Worm (Caenorhabditis elegans) whole organism, L2 larva: Measurements from ENCODE around the gene Y71H2AR.2.

Experiments used
- C34F6.9 ChIP-seq: fragments of 150-350 bp; optimal IDR thresholded peaks from 2 replicates; lab custom pipeline; 2014; ENCODE audit warnings: missing biosample characterization, missing genetic modification characterization
- F13H6.1 ChIP-seq: sonication (generic microtip); optimal IDR thresholded peaks from 2 replicates; lab custom pipeline; 2016; ENCODE audit warnings: missing genetic modification characterization, missing compliant biosample characterization
- R02D3.7 ChIP-seq: fragments of 150-350 bp; optimal IDR thresholded peaks from 2 replicates; lab custom pipeline; 2014; ENCODE audit warnings: missing biosample characterization, missing genetic modification characterization
- Y55F3AM.14 ChIP-seq: fragments of 200-800 bp; sonication (Bioruptor generic); optimal IDR thresholded peaks from 2 replicates; lab custom pipeline; 2018; ENCODE audit warnings: mild to moderate bottlenecking, missing genetic modification characterization, missing compliant biosample characterization
- ZK546.5 ChIP-seq: sonication (generic microtip); optimal IDR thresholded peaks from 2 replicates; lab custom pipeline; 2017; ENCODE audit warnings: missing biosample characterization, missing genetic modification characterization
- alr-1 ChIP-seq: fragments of 150-350 bp; optimal IDR thresholded peaks from 2 replicates; lab custom pipeline; 2014; ENCODE audit warnings: missing biosample characterization, missing genetic modification characterization
- aly-2 ChIP-seq: fragments of 150-350 bp; optimal IDR thresholded peaks from 2 replicates; lab custom pipeline; 2014; ENCODE audit warnings: missing biosample characterization, missing genetic modification characterization
- ama-1 ChIP-seq: fragments of 150-350 bp; optimal IDR thresholded peaks from 2 replicates; lab custom pipeline; 2018; ENCODE audit warnings: inconsistent platforms
- blmp-1 ChIP-seq: sonication (generic microtip); optimal IDR thresholded peaks from 2 replicates; lab custom pipeline; 2017; ENCODE audit warnings: missing genetic modification characterization, mild to moderate bottlenecking, missing compliant biosample characterization, antibody characterized with exemption, moderate library complexity; ENCODE audit not compliant: insufficient read depth
- ceh-82 ChIP-seq: fragments of 150-350 bp; optimal IDR thresholded peaks from 2 replicates; lab custom pipeline; 2014; ENCODE audit warnings: missing biosample characterization, missing genetic modification characterization
- crh-2 ChIP-seq: sonication (generic microtip); optimal IDR thresholded peaks from 2 replicates; lab custom pipeline; 2017; ENCODE audit warnings: missing biosample characterization, missing genetic modification characterization
- dmd-4 ChIP-seq: sonication (generic microtip); optimal IDR thresholded peaks from 2 replicates; lab custom pipeline; 2017; ENCODE audit warnings: missing biosample characterization, missing genetic modification characterization
- egl-27 ChIP-seq: sonication (generic microtip); optimal IDR thresholded peaks from 3 replicates; lab custom pipeline; 2017; ENCODE audit warnings: missing biosample characterization, missing genetic modification reagents, missing genetic modification characterization
- elt-1 ChIP-seq: fragments of 150-350 bp; optimal IDR thresholded peaks from 2 replicates; lab custom pipeline; 2014; ENCODE audit warnings: missing biosample characterization, missing genetic modification characterization
- fos-1 ChIP-seq: fragments of 150-350 bp; optimal IDR thresholded peaks from 2 replicates; lab custom pipeline; 2014; ENCODE audit warnings: missing biosample characterization, missing genetic modification characterization
- gmeb-1 ChIP-seq: fragments of 150-350 bp; optimal IDR thresholded peaks from 2 replicates; lab custom pipeline; 2014; ENCODE audit warnings: missing biosample characterization, missing genetic modification characterization
- lin-13 ChIP-seq: fragments of 150-350 bp; optimal IDR thresholded peaks from 2 replicates; lab custom pipeline; 2014; ENCODE audit warnings: missing biosample characterization, missing genetic modification reagents, missing genetic modification characterization
- lin-39 ChIP-seq: fragments of 150-350 bp; optimal IDR thresholded peaks from 2 replicates; lab custom pipeline; 2014; ENCODE audit warnings: missing biosample characterization, missing genetic modification reagents, missing genetic modification characterization
- lsy-2 ChIP-seq, 2 experiments: fragments of 150-350 bp in 1 of 2; sonication (generic microtip) in 1 of 2; optimal IDR thresholded peaks; 2 replicates each; lab custom pipeline; 2014 to 2017; ENCODE audit warnings: missing biosample characterization in 2 of 2, missing genetic modification characterization in 2 of 2
- mdl-1 ChIP-seq, 2 experiments: fragments of 150-350 bp in 1 of 2; sonication (generic microtip) in 1 of 2; optimal IDR thresholded peaks; 2 replicates each; lab custom pipeline; 2017; ENCODE audit warnings: missing biosample characterization in 2 of 2, missing genetic modification characterization in 2 of 2
- nhr-10 ChIP-seq: sonication (generic microtip); optimal IDR thresholded peaks from 2 replicates; lab custom pipeline; 2017; ENCODE audit warnings: missing biosample characterization, missing genetic modification characterization
- nhr-129 ChIP-seq: fragments of 150-350 bp; optimal IDR thresholded peaks from 2 replicates; lab custom pipeline; 2014; ENCODE audit warnings: missing biosample characterization, missing genetic modification characterization
- nhr-21 ChIP-seq: fragments of 150-350 bp; optimal IDR thresholded peaks from 2 replicates; lab custom pipeline; 2014; ENCODE audit warnings: missing biosample characterization, missing genetic modification characterization
- nhr-23 ChIP-seq: fragments of 150-350 bp; optimal IDR thresholded peaks from 2 replicates; lab custom pipeline; 2014; ENCODE audit warnings: missing biosample characterization, missing genetic modification reagents, missing genetic modification characterization
- nhr-237 ChIP-seq: fragments of 150-350 bp; optimal IDR thresholded peaks from 2 replicates; lab custom pipeline; 2014; ENCODE audit warnings: missing biosample characterization, missing genetic modification characterization
- nhr-25 ChIP-seq: fragments of 150-350 bp; sonication (generic microtip); optimal IDR thresholded peaks from 3 replicates; lab custom pipeline; 2014; ENCODE audit warnings: missing biosample characterization, missing genetic modification characterization
- nhr-6 ChIP-seq: fragments of 150-350 bp; optimal IDR thresholded peaks from 2 replicates; lab custom pipeline; 2014; ENCODE audit warnings: missing biosample characterization, missing genetic modification characterization
- nhr-77 ChIP-seq: fragments of 150-350 bp; optimal IDR thresholded peaks from 2 replicates; lab custom pipeline; 2014; ENCODE audit warnings: missing biosample characterization, missing genetic modification characterization
- peb-1 ChIP-seq: fragments of 150-350 bp; optimal IDR thresholded peaks from 2 replicates; lab custom pipeline; 2014; ENCODE audit warnings: missing biosample characterization, missing genetic modification characterization
- skn-1 ChIP-seq: sonication (generic microtip); optimal IDR thresholded peaks from 2 replicates; lab custom pipeline; 2017; ENCODE audit warnings: missing biosample characterization, missing genetic modification characterization
- sma-3 ChIP-seq: sonication (generic microtip); optimal IDR thresholded peaks from 2 replicates; lab custom pipeline; 2016; ENCODE audit warnings: missing genetic modification reagents, missing genetic modification characterization, missing compliant biosample characterization
- snpc-4 ChIP-seq: fragments of 150-350 bp; optimal IDR thresholded peaks from 2 replicates; lab custom pipeline; 2014; ENCODE audit warnings: missing biosample characterization, missing genetic modification characterization
- unc-55 ChIP-seq: fragments of 150-350 bp; sonication (generic microtip); optimal IDR thresholded peaks from 3 replicates; lab custom pipeline; 2014; ENCODE audit warnings: missing biosample characterization, missing genetic modification reagents, missing genetic modification characterization
- unc-62 ChIP-seq: fragments of 150-350 bp; optimal IDR thresholded peaks from 2 replicates; lab custom pipeline; 2014; ENCODE audit warnings: missing biosample characterization, missing genetic modification reagents, missing genetic modification characterization
- ztf-1 ChIP-seq: fragments of 200-800 bp; sonication (Bioruptor generic); conservative IDR thresholded peaks from 2 replicates; pipeline ENCODE4 v1.3.6; 2022; ENCODE audit warnings: missing genetic modification characterization, missing compliant biosample characterization
- ztf-11 ChIP-seq: sonication (generic microtip); optimal IDR thresholded peaks from 2 replicates; lab custom pipeline; 2017; ENCODE audit warnings: missing biosample characterization, missing genetic modification characterization

Gene Y71H2AR.2

DNA sequence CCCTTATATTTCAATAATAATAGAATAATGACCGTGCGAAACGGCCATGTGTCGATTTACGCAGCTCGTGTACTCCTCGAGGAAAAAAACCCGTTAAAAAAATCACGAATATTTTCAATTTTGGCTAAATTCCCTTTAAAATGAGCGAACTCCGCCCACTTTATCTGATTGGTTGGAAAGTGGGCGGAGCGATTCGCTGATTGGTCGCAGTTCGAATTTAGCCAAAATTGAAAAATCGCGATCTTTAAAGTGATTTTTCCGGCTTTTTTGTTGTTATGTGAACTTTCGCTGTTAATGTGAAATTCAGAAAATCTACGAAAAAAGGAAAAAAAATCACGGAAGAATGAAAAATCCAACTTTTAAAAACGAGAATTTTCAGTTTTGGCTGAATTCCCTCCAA lies 22.9 kb downstream of the Y71H2AR.2 start:
- TF ChIP-seq skn-1 (tag; lab: Kevin White, UChicago): no peak
- no peak for TF ChIP-seq egl-27 (tag; lab: Kevin White, UChicago)
- no peak for TF ChIP-seq lin-13 (GFP tag; lab: Kevin White, UChicago)
- no peak for TF ChIP-seq Y55F3AM.14 (GFP tag; lab: Kevin White, UChicago)
- TF ChIP-seq nhr-129 (tag; lab: Kevin White, UChicago): no peak
- no peak for TF ChIP-seq peb-1 (tag; lab: Kevin White, UChicago)
- no peak for TF ChIP-seq blmp-1 (tag; lab: Kevin White, UChicago)
- TF ChIP-seq nhr-10 (tag; lab: Kevin White, UChicago): no peak
- TF ChIP-seq nhr-6 (tag; lab: Kevin White, UChicago): no peak
- TF ChIP-seq ZK546.5 (tag; lab: Kevin White, UChicago): no peak
- no peak for TF ChIP-seq sma-3 (GFP tag; lab: Kevin White, UChicago)
- no peak for TF ChIP-seq aly-2 (tag; lab: Kevin White, UChicago)
- TF ChIP-seq nhr-77 (tag; lab: Kevin White, UChicago): no peak
- no peak for TF ChIP-seq dmd-4
- TF ChIP-seq R02D3.7: no peak
- TF ChIP-seq nhr-25 (tag; lab: Kevin White, UChicago): no peak
- TF ChIP-seq elt-1 (tag; lab: Kevin White, UChicago): no peak
- TF ChIP-seq nhr-21 (tag; lab: Kevin White, UChicago): no peak
- TF ChIP-seq, all 48 proteins: peak for 0

DNA sequence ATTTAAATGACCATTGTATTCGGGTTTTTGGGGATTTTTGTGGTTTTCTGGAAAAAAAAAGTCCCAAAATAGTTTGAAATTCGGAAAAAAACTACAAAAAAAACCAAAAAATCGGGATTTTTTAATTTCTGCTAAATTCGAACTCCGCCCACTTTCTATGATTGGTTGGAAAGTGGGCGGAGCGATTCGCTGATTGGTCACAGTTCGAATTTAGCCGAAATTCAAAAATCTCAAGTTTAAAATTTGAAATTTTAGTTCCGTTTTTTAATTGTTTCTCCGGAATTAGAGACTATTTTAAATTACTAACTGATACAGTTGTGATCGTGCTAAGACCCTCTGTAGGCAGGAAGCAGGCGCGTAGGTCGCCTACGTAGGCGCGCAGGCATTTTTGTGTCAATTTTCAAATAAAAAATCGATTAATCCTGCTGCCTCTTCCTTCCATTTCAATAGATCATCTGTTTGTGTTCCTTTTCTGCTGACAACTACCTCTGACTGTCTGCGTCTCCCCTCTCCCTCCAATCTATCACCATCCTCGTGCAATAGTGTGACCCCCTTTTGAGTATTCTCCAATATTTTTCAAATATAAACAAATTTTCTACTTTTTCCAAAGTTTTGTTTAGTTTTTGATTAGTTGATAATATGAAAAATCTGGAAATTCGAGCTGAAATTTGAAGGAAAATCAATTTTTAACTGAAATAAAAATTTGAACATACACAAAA lies 24.4 kb downstream of the Y71H2AR.2 start:
- peak in 1 of 2 experiments; percentile 13 for TF ChIP-seq lsy-2 (tag; optimal IDR thresholded peaks at IDR 0.05; lab: Kevin White, UChicago)
- no peak for TF ChIP-seq egl-27 (tag; lab: Kevin White, UChicago)

DNA sequence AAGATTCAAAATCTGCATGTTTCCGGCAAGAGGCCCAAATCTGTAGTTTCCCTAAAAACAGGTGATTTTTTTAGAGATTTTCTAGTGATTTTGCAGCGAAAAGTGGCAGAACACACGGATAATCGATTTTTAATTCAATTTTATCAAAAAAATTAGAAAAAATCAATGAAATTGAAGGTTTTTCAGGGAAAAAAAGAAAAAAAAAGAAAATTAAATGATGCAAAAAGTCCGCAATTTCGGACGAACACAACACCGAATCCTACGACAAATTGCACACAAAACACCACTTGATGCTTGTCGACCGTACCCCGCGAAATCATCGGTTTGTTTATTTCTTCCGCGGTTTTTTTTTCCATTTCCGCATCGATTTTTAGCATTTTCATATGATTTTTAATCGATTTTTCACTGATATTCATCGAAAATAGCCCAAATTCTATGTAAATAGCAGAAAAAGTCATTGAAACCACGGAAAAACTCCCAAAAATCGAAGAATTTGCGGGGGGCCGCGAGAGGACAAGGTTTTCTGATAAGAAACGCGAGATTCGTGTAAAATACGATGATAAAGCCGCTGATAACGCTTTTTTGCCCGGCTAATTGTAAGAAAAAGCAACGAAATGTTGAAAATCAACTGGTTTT lies 25.7 kb downstream of the Y71H2AR.2 start, which contains the start of gene tufm-1:
Gene tufm-1, minus strand, starts transcription at position 51 of the 636 bp plus-strand sequence.
- peak; percentile 32 for TF ChIP-seq fos-1 (tag; lab: Kevin White, UChicago)
- no peak for TF ChIP-seq aly-2 (tag; lab: Kevin White, UChicago)
- no peak for TF ChIP-seq peb-1 (tag; lab: Kevin White, UChicago)
- TF ChIP-seq nhr-129 (tag; lab: Kevin White, UChicago): peak; percentile 49
- peak; percentile 85 to 97 for TF ChIP-seq lsy-2 (tag; optimal IDR thresholded peaks at IDR 0.05; lab: Kevin White, UChicago)
- no peak for TF ChIP-seq ztf-11 (tag; lab: Kevin White, UChicago)
- TF ChIP-seq mdl-1 (tag; optimal IDR thresholded peaks at IDR 0.05; lab: Kevin White, UChicago): no peak
- no peak for TF ChIP-seq snpc-4
- peak; percentile 69 for TF ChIP-seq lin-13 (GFP tag; lab: Kevin White, UChicago)
- TF ChIP-seq unc-55 (GFP tag; lab: Kevin White, UChicago): peak; percentile 80
- no peak for TF ChIP-seq Y55F3AM.14 (GFP tag; lab: Kevin White, UChicago)
- peak; percentile 45 for TF ChIP-seq crh-2 (tag; lab: Kevin White, UChicago)
- TF ChIP-seq alr-1: no peak
- TF ChIP-seq nhr-23 (tag; lab: Kevin White, UChicago): no peak
- TF ChIP-seq blmp-1 (tag; lab: Kevin White, UChicago): no peak
- no peak for TF ChIP-seq ama-1
- TF ChIP-seq nhr-21 (tag; lab: Kevin White, UChicago): no peak
- TF ChIP-seq lin-39: no peak
- no peak for TF ChIP-seq ztf-1
- TF ChIP-seq nhr-237 (tag; lab: Kevin White, UChicago): no peak
- TF ChIP-seq ceh-82 (tag; lab: Kevin White, UChicago): no peak
- TF ChIP-seq elt-1 (tag; lab: Kevin White, UChicago): no peak
- no peak for TF ChIP-seq unc-62 (GFP tag; lab: Kevin White, UChicago)
- no peak for TF ChIP-seq R02D3.7
- TF ChIP-seq F13H6.1 (tag; lab: Kevin White, UChicago): peak; percentile 17
- no peak for TF ChIP-seq egl-27 (tag; lab: Kevin White, UChicago)
- TF ChIP-seq C34F6.9 (tag; lab: Kevin White, UChicago): peak; percentile 78
- no peak for TF ChIP-seq skn-1 (tag; lab: Kevin White, UChicago)
- no peak for TF ChIP-seq sma-3 (GFP tag; lab: Kevin White, UChicago)
- peak; percentile 42 for TF ChIP-seq nhr-25 (tag; lab: Kevin White, UChicago)
- peak; percentile 47 for TF ChIP-seq gmeb-1 (tag; lab: Kevin White, UChicago)
